Worm (Caenorhabditis elegans): ENCODE data around the gene gpa-4.

- no peak for TF ChIP-seq klf-2 (GFP tag; conservative IDR thresholded peaks at IDR 0.05)
- TF ChIP-seq ref-1 (GFP tag; conservative IDR thresholded peaks at IDR 0.05), result no peak
- no peak for TF ChIP-seq flt-1 (GFP tag; IDR thresholded peaks at IDR 0.05)
- no peak for TF ChIP-seq cog-1 (tag; optimal IDR thresholded peaks at IDR 0.05)
- TF ChIP-seq ztf-23 (GFP tag; IDR thresholded peaks at IDR 0.05), result no peak
- TF ChIP-seq ztf-29 (GFP tag; IDR thresholded peaks at IDR 0.05), result no peak
Observed at ce11 chrIV:422112-422511, 20.6 kb downstream of the gpa-4 start.

Measured in whole organism, midembryonic.